Worm (Caenorhabditis elegans) whole organism, young adult: ENCODE measurements around the gene tald-1.

ENCODE experiments used
- B0261.1 ChIP-seq: sonication (generic microtip); optimal IDR thresholded peaks from 2 replicates; lab custom pipeline; 2016; ENCODE audit warnings: mild to moderate bottlenecking, missing genetic modification characterization, moderate library complexity, missing compliant biosample characterization
- C17E4.6 ChIP-seq: fragments of 200-800 bp; sonication (Bioruptor generic); IDR thresholded peaks from 2 replicates; pipeline ENCODE4 v1.3.6; 2022; ENCODE audit warnings: missing genetic modification reagents, missing genetic modification characterization, missing compliant biosample characterization
- F22D6.2 ChIP-seq: sonication (generic microtip); optimal IDR thresholded peaks from 2 replicates; lab custom pipeline; 2016; ENCODE audit warnings: mild to moderate bottlenecking, missing genetic modification characterization, missing compliant biosample characterization
- F23B12.7 ChIP-seq: sonication (generic microtip); optimal IDR thresholded peaks from 2 replicates; lab custom pipeline; 2017; ENCODE audit warnings: missing genetic modification characterization, mild to moderate bottlenecking, missing compliant biosample characterization, antibody characterized with exemption, moderate library complexity; ENCODE audit not compliant: insufficient read depth
- F49E8.2 ChIP-seq: sonication (generic microtip); optimal IDR thresholded peaks from 3 replicates; lab custom pipeline; 2017; ENCODE audit warnings: missing genetic modification characterization, mild to moderate bottlenecking, missing compliant biosample characterization, antibody characterized with exemption, moderate library complexity; ENCODE audit not compliant: insufficient read depth
- F52B5.7 ChIP-seq: sonication (generic microtip); optimal IDR thresholded peaks from 2 replicates; lab custom pipeline; 2016; ENCODE audit warnings: mild to moderate bottlenecking, missing genetic modification characterization, missing compliant biosample characterization
- T26A5.8 ChIP-seq: sonication (generic microtip); optimal IDR thresholded peaks from 2 replicates; lab custom pipeline; 2016; ENCODE audit warnings: missing genetic modification characterization, missing compliant biosample characterization
- attf-5 ChIP-seq: fragments of 200-800 bp; sonication (Bioruptor generic); optimal IDR thresholded peaks from 2 replicates; lab custom pipeline; 2018; ENCODE audit warnings: mild to moderate bottlenecking, missing genetic modification characterization, missing compliant biosample characterization
- ceh-100 ChIP-seq: fragments of 200-800 bp; sonication (Bioruptor generic); IDR thresholded peaks from 2 replicates; pipeline ENCODE4 v1.3.6; 2022; ENCODE audit warnings: missing genetic modification reagents, missing genetic modification characterization, missing compliant biosample characterization
- ceh-27 ChIP-seq: fragments of 200-800 bp; sonication (Bioruptor generic); optimal IDR thresholded peaks from 2 replicates; lab custom pipeline; 2018; ENCODE audit warnings: mild to moderate bottlenecking, missing genetic modification characterization, moderate library complexity, missing compliant biosample characterization
- ceh-79 ChIP-seq: sonication (generic microtip); optimal IDR thresholded peaks from 2 replicates; lab custom pipeline; 2017; ENCODE audit warnings: mild to moderate bottlenecking, missing genetic modification characterization, missing compliant biosample characterization
- dpl-1 ChIP-seq: fragments of 150-350 bp; optimal IDR thresholded peaks from 2 replicates; lab custom pipeline; 2014; ENCODE audit warnings: missing biosample characterization, missing genetic modification reagents, missing genetic modification characterization
- egrh-3 ChIP-seq: fragments of 200-800 bp; sonication (Bioruptor generic); IDR thresholded peaks from 2 replicates; pipeline ENCODE4 v1.3.6; 2022; ENCODE audit warnings: missing genetic modification reagents, missing genetic modification characterization, missing compliant biosample characterization
- ets-4 ChIP-seq: fragments of 200-800 bp; sonication (Bioruptor generic); optimal IDR thresholded peaks from 2 replicates; lab custom pipeline; 2018; ENCODE audit warnings: mild to moderate bottlenecking, missing genetic modification characterization, missing compliant biosample characterization
- hlh-26 ChIP-seq: fragments of 200-800 bp; sonication (Bioruptor generic); conservative IDR thresholded peaks from 2 replicates; pipeline ENCODE4 v1.3.6; 2022; ENCODE audit warnings: missing genetic modification reagents, missing genetic modification characterization, missing compliant biosample characterization
- hmg-1.2 ChIP-seq: fragments of 200-800 bp; sonication (Bioruptor generic); IDR thresholded peaks from 2 replicates; pipeline ENCODE4 v1.3.6; 2022; ENCODE audit warnings: missing genetic modification reagents, missing genetic modification characterization, missing compliant biosample characterization
- hrde-1 ChIP-seq: sonication (generic microtip); optimal IDR thresholded peaks from 2 replicates; lab custom pipeline; 2016; ENCODE audit warnings: missing genetic modification characterization, mild to moderate bottlenecking, missing compliant biosample characterization, moderate library complexity, missing genotype, missing genetic modification reagents, borderline replicate concordance
- hsf-1 ChIP-seq: fragments of 200-800 bp; sonication (Bioruptor generic); IDR thresholded peaks from 2 replicates; pipeline ENCODE4 v1.3.6; 2022; ENCODE audit warnings: missing genetic modification reagents, missing genetic modification characterization, missing compliant biosample characterization
- let-526 ChIP-seq: fragments of 200-800 bp; sonication (Bioruptor generic); IDR thresholded peaks from 2 replicates; pipeline ENCODE4 v1.3.6; 2022; ENCODE audit warnings: missing genetic modification reagents, missing genetic modification characterization, missing compliant biosample characterization
- let-607 ChIP-seq, 2 experiments: fragments of 200-800 bp in 1 of 2; sonication (Bioruptor generic) in 1 of 2; sonication (generic microtip) in 1 of 2; optimal IDR thresholded peaks; 2 replicates each; lab custom pipeline; 2016 to 2018; ENCODE audit warnings: mild to moderate bottlenecking in 2 of 2, missing compliant biosample characterization in 2 of 2, missing genetic modification characterization in 2 of 2, moderate library complexity in 2 of 2, missing genotype in 1 of 2
- lin-26 ChIP-seq: fragments of 200-800 bp; sonication (Bioruptor generic); IDR thresholded peaks from 2 replicates; pipeline ENCODE4 v1.3.6; 2022; ENCODE audit warnings: missing genetic modification reagents, missing genetic modification characterization, missing compliant biosample characterization
- madf-3 ChIP-seq: fragments of 200-800 bp; sonication (Bioruptor generic); IDR thresholded peaks from 2 replicates; pipeline ENCODE4 v1.3.6; 2022; ENCODE audit warnings: missing genetic modification reagents, missing genetic modification characterization, missing compliant biosample characterization
- nhr-179 ChIP-seq: sonication (generic microtip); optimal IDR thresholded peaks from 2 replicates; lab custom pipeline; 2016; ENCODE audit warnings: mild to moderate bottlenecking, missing genetic modification characterization, missing compliant biosample characterization
- nhr-80 ChIP-seq: sonication (generic microtip); optimal IDR thresholded peaks from 2 replicates; lab custom pipeline; 2016; ENCODE audit warnings: missing genetic modification characterization, missing compliant biosample characterization
- pbrm-1 ChIP-seq: fragments of 200-800 bp; sonication (Bioruptor generic); IDR thresholded peaks from 2 replicates; pipeline ENCODE4 v1.3.6; 2022; ENCODE audit warnings: missing genetic modification reagents, missing genetic modification characterization, missing compliant biosample characterization
- snpc-1.1 ChIP-seq: sonication (generic microtip); optimal IDR thresholded peaks from 2 replicates; lab custom pipeline; 2017; ENCODE audit warnings: missing genetic modification characterization, mild to moderate bottlenecking, missing compliant biosample characterization, antibody characterized with exemption, moderate library complexity, missing genotype, missing genetic modification reagents; ENCODE audit not compliant: insufficient read depth
- somi-1 ChIP-seq: fragments of 200-800 bp; sonication (Bioruptor generic); optimal IDR thresholded peaks from 2 replicates; lab custom pipeline; 2018; ENCODE audit warnings: mild to moderate bottlenecking, missing genetic modification characterization, missing compliant biosample characterization
- tlf-1 ChIP-seq: fragments of 200-800 bp; sonication (Bioruptor generic); optimal IDR thresholded peaks from 2 replicates; lab custom pipeline; 2018; ENCODE audit warnings: mild to moderate bottlenecking, missing genetic modification characterization, missing compliant biosample characterization
- xnd-1 ChIP-seq: sonication (generic microtip); optimal IDR thresholded peaks from 2 replicates; lab custom pipeline; 2016; ENCODE audit warnings: missing genotype, missing genetic modification reagents, missing genetic modification characterization, missing compliant biosample characterization
- zfh-2 ChIP-seq: fragments of 200-800 bp; sonication (Bioruptor generic); conservative IDR thresholded peaks from 2 replicates; pipeline ENCODE4 v1.3.6; 2022; ENCODE audit warnings: missing genetic modification reagents, missing genetic modification characterization, missing compliant biosample characterization
- ztf-26 ChIP-seq: sonication (generic microtip); optimal IDR thresholded peaks from 2 replicates; lab custom pipeline; 2017; ENCODE audit warnings: missing genetic modification characterization, missing compliant biosample characterization

tald-1 gene

DNA sequence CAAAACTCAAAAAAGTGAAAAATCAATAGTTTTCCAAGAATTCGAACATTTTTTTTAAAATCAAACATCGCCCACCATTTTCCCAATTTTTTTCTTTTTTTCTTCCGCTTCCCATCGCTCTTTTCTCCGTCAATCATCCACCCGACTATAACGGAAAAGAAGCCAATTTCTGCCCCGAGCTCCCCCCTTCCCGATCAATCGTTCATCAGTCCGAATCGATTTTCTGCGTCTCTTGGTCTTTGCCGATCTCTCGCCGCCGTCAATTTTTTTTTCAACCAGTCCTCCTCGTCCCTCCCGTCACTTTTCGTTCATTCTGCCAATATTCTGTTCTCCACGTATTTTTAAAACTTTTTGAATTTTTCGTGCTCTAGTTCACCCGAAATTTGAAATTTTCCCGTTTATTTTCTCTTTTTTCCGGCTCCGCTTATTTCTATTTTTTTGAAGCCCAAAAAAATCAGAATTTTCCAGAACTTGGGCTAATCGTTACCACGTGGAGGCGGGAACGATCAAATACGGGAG lies 7.5 kb downstream of the tald-1 start, which contains the start of gene ell-1:
Gene ell-1, plus strand, starts transcription at position 469 of the 519 bp plus-strand sequence.
- TF ChIP-seq xnd-1 (no peak), hrde-1 (tag; lab: Kevin White, UChicago) (no peak), zfh-2 (GFP tag; lab: Robert Waterston, UW) (peak; percentile 61; the same call in 1 of the 2 replicates), B0261.1 (no peak), dpl-1 (GFP tag; lab: Kevin White, UChicago) (no peak), attf-5 (GFP tag; lab: Kevin White, UChicago) (peak; percentile 36), ceh-79 (tag; lab: Kevin White, UChicago) (no peak), nhr-179 (tag; lab: Kevin White, UChicago) (no peak), let-607 (tag; optimal IDR thresholded peaks at IDR 0.05; lab: Kevin White, UChicago) (peak in 1 of 2 experiments; percentile 51), hmg-1.2 (GFP tag; lab: Robert Waterston, UW) (peak; percentile 29; the same call in 1 of the 2 replicates), nhr-80 (tag; lab: Kevin White, UChicago) (peak; percentile 96)

DNA sequence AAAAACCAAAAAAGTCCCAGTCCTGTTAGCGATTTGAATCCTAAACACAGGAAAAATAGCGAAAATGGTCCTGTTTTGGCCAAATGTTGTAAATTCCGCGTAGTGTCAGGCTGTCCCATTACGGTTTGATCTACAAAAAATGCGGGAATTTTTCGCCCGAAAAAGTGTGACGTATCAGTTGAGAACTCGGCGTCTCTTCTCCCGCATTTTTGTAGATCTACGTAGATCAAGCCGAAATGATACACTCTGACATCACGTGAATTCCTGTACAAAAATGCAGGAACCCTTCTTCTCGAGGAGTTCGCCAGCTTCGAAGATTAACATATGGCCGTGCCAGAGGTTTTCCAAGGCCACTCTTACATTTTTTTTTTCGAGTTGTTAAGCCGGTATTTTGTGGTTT lies 9.1 kb downstream of the tald-1 start:
- TF ChIP-seq snpc-1.1 (tag; lab: Kevin White, UChicago) = no peak
- TF ChIP-seq ets-4 = no peak
- TF ChIP-seq ceh-100 (GFP tag; lab: Robert Waterston, UW) = no peak
- TF ChIP-seq C17E4.6 = no peak
- no peak for TF ChIP-seq let-526
- TF ChIP-seq hlh-26 = no peak
- no peak for TF ChIP-seq T26A5.8
- TF ChIP-seq pbrm-1 = no peak
- no peak for TF ChIP-seq attf-5 (GFP tag; lab: Kevin White, UChicago)
- no peak for TF ChIP-seq F52B5.7 (tag; lab: Kevin White, UChicago)
- no peak for TF ChIP-seq F22D6.2 (tag; lab: Kevin White, UChicago)
- no peak for TF ChIP-seq F23B12.7 (tag; lab: Kevin White, UChicago)
- no peak for TF ChIP-seq hsf-1
- TF ChIP-seq ceh-27 (GFP tag; lab: Kevin White, UChicago) = no peak

DNA sequence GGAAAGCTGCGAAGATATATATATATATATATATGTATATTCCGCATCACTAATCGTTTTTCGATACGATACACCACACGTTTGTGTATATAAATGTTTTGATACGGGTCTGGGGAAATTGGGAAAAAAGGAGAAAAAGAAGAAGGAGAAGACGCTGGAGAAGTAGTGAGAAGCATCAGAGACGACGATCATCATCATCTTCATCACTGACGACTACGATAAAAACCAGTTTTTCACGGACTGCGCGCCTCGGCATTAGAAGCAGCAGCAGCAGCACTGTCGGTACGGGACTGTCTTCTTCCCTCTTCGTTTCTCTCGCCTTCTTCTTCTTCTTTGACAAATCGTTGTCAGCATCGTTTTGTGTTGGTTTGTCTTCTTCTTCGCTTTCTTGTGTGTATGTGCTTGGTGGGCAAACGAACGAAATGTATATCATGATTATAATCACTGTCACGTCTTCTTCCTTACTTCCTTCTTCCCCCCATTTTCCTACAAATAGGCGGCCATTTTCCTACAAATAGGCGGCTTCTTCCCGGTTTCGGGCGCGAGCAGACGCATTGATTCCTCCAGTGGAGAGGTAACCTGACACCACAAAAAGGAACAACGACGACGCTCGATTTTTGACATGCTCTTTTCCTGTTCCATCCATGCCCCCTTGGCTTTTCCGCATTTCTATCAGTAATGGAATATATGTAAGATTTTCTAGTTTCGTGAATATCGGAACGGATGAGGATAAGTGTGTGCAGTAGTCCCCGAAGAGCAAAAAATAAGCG lies 9.8 kb downstream of the tald-1 start:
- TF ChIP-seq madf-3 (GFP tag; lab: Robert Waterston, UW) (0 out of 2 replicates have a peak, but pooled peaks have one; percentile 8), lin-26 (GFP tag; lab: Robert Waterston, UW) (0 out of 2 replicates have a peak, but pooled peaks have one; percentile 11), egrh-3 (GFP tag; lab: Robert Waterston, UW) (peak; percentile 25; the same call in 1 of the 2 replicates), somi-1 (GFP tag; lab: Kevin White, UChicago) (peak; percentile 2), F23B12.7 (tag; lab: Kevin White, UChicago) (no peak), F49E8.2 (tag; lab: Kevin White, UChicago) (no peak)

DNA sequence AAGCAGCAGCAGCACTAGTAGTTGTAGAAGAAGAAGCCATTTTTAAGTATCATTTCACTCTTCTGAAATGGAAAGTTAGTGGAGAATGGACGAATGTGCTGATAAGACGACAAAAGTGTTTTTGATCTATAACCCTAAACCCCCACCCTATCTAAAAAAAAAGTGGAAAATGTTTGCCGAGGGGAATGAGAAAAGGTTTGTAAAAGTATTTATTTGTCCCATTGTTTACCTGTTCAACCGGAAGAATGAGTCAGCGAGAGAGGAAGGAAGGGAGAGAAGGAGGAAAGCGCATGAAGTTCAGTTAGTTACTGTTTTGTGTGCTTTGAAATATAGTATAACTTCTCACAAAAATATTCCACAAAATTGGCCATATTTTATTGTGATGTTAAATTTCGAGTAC lies 10.7 kb downstream of the tald-1 start:
- TF ChIP-seq ztf-26 (tag; lab: Kevin White, UChicago) = no peak
- no peak for TF ChIP-seq tlf-1 (GFP tag; lab: Kevin White, UChicago)
- TF ChIP-seq nhr-80 (tag; lab: Kevin White, UChicago) = peak; percentile 25
